Fruit fly (Drosophila melanogaster): ENCODE data around the gene Bhmt.

Gene Bhmt

dm6 chr2L:18943797-18944174 lies 13.3 kb downstream of the Bhmt start, which contains the start of gene ssp3:
TSS of gene ssp3 (minus strand) at chr2L:18943960.
- TF ChIP-seq tai (GFP tag; optimal IDR thresholded peaks at IDR 0.05) = peak; percentile 13
- TF ChIP-seq ey (GFP tag; optimal IDR thresholded peaks at IDR 0.05) = no peak
- no peak for TF ChIP-seq woc (GFP tag; optimal IDR thresholded peaks at IDR 0.05)
- TF ChIP-seq CG9705 (GFP tag; optimal IDR thresholded peaks at IDR 0.05) = no peak
- no peak for TF ChIP-seq Hr83 (GFP tag; optimal IDR thresholded peaks at IDR 0.05; ENCODE audit: poor library complexity, severe bottlenecking)

dm6 chr2L:18943309-18943708 lies 13.8 kb downstream of the Bhmt start:
- TF ChIP-seq Hr78 (GFP tag; optimal IDR thresholded peaks at IDR 0.05) (no peak), Dif (GFP tag; optimal IDR thresholded peaks at IDR 0.05; ENCODE audit: partially characterized antibody) (no peak), rgr (GFP tag; optimal IDR thresholded peaks at IDR 0.05) (no peak), Vsx2 (GFP tag; optimal IDR thresholded peaks at IDR 0.05; ENCODE audit: partially characterized antibody) (no peak)

- TF ChIP-seq Myc (optimal IDR thresholded peaks at IDR 0.05) = peak; percentile 67
- TF ChIP-seq Vsx2 (GFP tag; optimal IDR thresholded peaks at IDR 0.05; ENCODE audit: partially characterized antibody) = peak; percentile 5
- no peak for TF ChIP-seq sage (GFP tag; optimal IDR thresholded peaks at IDR 0.05)
- peak; percentile 71 for TF ChIP-seq Dif (GFP tag; optimal IDR thresholded peaks at IDR 0.05; ENCODE audit: partially characterized antibody)
- peak; percentile 64 for TF ChIP-seq Hr83 (GFP tag; optimal IDR thresholded peaks at IDR 0.05; ENCODE audit: poor library complexity, severe bottlenecking)
Observed at dm6 chr2L:18936056-18936455, 21.1 kb downstream of the Bhmt start.

- no peak for TF ChIP-seq lola (GFP tag; optimal IDR thresholded peaks at IDR 0.05)
- TF ChIP-seq dsf (GFP tag; optimal IDR thresholded peaks at IDR 0.05; ENCODE audit: borderline replicate concordance) = no peak
- TF ChIP-seq jim (GFP tag; optimal IDR thresholded peaks at IDR 0.05) = no peak
- TF ChIP-seq sage (GFP tag; optimal IDR thresholded peaks at IDR 0.05) = no peak
- no peak for TF ChIP-seq tai (GFP tag; optimal IDR thresholded peaks at IDR 0.05)
- TF ChIP-seq fru (GFP tag; optimal IDR thresholded peaks at IDR 0.05) = no peak
- no peak for TF ChIP-seq Abd-B (GFP tag; optimal IDR thresholded peaks at IDR 0.05)
- TF ChIP-seq N (GFP tag; optimal IDR thresholded peaks at IDR 0.05) = no peak
- no peak for TF ChIP-seq Dif (GFP tag; optimal IDR thresholded peaks at IDR 0.05; ENCODE audit: partially characterized antibody)
- TF ChIP-seq psq (GFP tag; optimal IDR thresholded peaks at IDR 0.05) = no peak
- no peak for TF ChIP-seq rgr (GFP tag; optimal IDR thresholded peaks at IDR 0.05)
- TF ChIP-seq sv (GFP tag; optimal IDR thresholded peaks at IDR 0.05) = no peak
- TF ChIP-seq Myc (optimal IDR thresholded peaks at IDR 0.05) = no peak
- TF ChIP-seq Sp1 (GFP tag; optimal IDR thresholded peaks at IDR 0.05) = no peak
- no peak for TF ChIP-seq pan (optimal IDR thresholded peaks at IDR 0.05)
- no peak for TF ChIP-seq Hr83 (GFP tag; optimal IDR thresholded peaks at IDR 0.05; ENCODE audit: poor library complexity, severe bottlenecking)
- no peak for TF ChIP-seq br (GFP tag; optimal IDR thresholded peaks at IDR 0.05)
- TF ChIP-seq foxo (GFP tag; optimal IDR thresholded peaks at IDR 0.05) = no peak
- no peak for TF ChIP-seq usp (GFP tag; optimal IDR thresholded peaks at IDR 0.05)
- no peak for TF ChIP-seq brk (GFP tag; optimal IDR thresholded peaks at IDR 0.05)
Observed at dm6 chr2L:18934588-18934987, 22.5 kb downstream of the Bhmt start.

- TF ChIP-seq dmrt93B (GFP tag; optimal IDR thresholded peaks at IDR 0.05) (no peak), HLH106 (tag; optimal IDR thresholded peaks at IDR 0.05) (no peak), Mio (GFP tag; optimal IDR thresholded peaks at IDR 0.05) (no peak), Sp1 (GFP tag; optimal IDR thresholded peaks at IDR 0.05) (no peak), foxo (GFP tag; optimal IDR thresholded peaks at IDR 0.05) (no peak), dl (GFP tag; optimal IDR thresholded peaks at IDR 0.05; ENCODE audit: insufficient read depth in 1 of 2, partially characterized antibody in 2 of 2) (no peak), br (GFP tag; optimal IDR thresholded peaks at IDR 0.05) (no peak), pan (optimal IDR thresholded peaks at IDR 0.05) (no peak), woc (GFP tag; optimal IDR thresholded peaks at IDR 0.05) (no peak), dsf (GFP tag; optimal IDR thresholded peaks at IDR 0.05; ENCODE audit: borderline replicate concordance) (no peak), usp (GFP tag; optimal IDR thresholded peaks at IDR 0.05) (no peak), CG9705 (GFP tag; optimal IDR thresholded peaks at IDR 0.05) (no peak), brk (GFP tag; optimal IDR thresholded peaks at IDR 0.05) (no peak), Hnf4 (GFP tag; optimal IDR thresholded peaks at IDR 0.05) (no peak), GATAd (GFP tag; optimal IDR thresholded peaks at IDR 0.05) (no peak), OdsH (GFP tag; optimal IDR thresholded peaks at IDR 0.05) (no peak), Hr78 (GFP tag; optimal IDR thresholded peaks at IDR 0.05) (no peak), Myc (optimal IDR thresholded peaks at IDR 0.05) (no peak)
Observed at dm6 chr2L:18933867-18934266, 23.2 kb downstream of the Bhmt start.

Measured in whole organism, wandering third instar larva.